Worm (Caenorhabditis elegans) whole organism, late embryonic: ENCODE measurements around the gene egl-38.

Experiments used
- C08G9.2 ChIP-seq: sonication (generic microtip); optimal IDR thresholded peaks from 2 replicates; lab custom pipeline; 2016; ENCODE audit warnings: mild to moderate bottlenecking, missing genetic modification characterization, moderate library complexity, missing compliant biosample characterization
- F13H6.1 ChIP-seq: sonication (generic microtip); optimal IDR thresholded peaks from 2 replicates; lab custom pipeline; 2016; ENCODE audit warnings: missing genetic modification characterization, missing compliant biosample characterization
- Y22D7AL.16 ChIP-seq: sonication (generic microtip); optimal IDR thresholded peaks from 2 replicates; lab custom pipeline; 2016; ENCODE audit warnings: missing genetic modification characterization, missing compliant biosample characterization
- ceh-14 ChIP-seq: sonication (generic microtip); optimal IDR thresholded peaks from 2 replicates; lab custom pipeline; 2016; ENCODE audit warnings: missing genotype, missing genetic modification characterization, missing compliant biosample characterization
- ceh-2 ChIP-seq: sonication (generic microtip); optimal IDR thresholded peaks from 2 replicates; lab custom pipeline; 2016; ENCODE audit warnings: missing genotype, missing genetic modification characterization, missing compliant biosample characterization
- ceh-22 ChIP-seq: sonication (generic microtip); optimal IDR thresholded peaks from 2 replicates; lab custom pipeline; 2017; ENCODE audit warnings: missing biosample characterization, missing genetic modification characterization
- ceh-24 ChIP-seq: sonication (generic microtip); optimal IDR thresholded peaks from 2 replicates; lab custom pipeline; 2016; ENCODE audit warnings: mild to moderate bottlenecking, missing genetic modification characterization, missing compliant biosample characterization
- ceh-30 ChIP-seq: fragments of 150-350 bp; optimal IDR thresholded peaks from 2 replicates; lab custom pipeline; 2014; ENCODE audit warnings: missing biosample characterization, missing genetic modification characterization
- ceh-34 ChIP-seq: sonication (generic microtip); optimal IDR thresholded peaks from 2 replicates; lab custom pipeline; 2016; ENCODE audit warnings: mild to moderate bottlenecking, missing genetic modification characterization, missing compliant biosample characterization
- ceh-48 ChIP-seq: sonication (generic microtip); optimal IDR thresholded peaks from 2 replicates; lab custom pipeline; 2016; ENCODE audit warnings: missing genetic modification characterization, inconsistent platforms, missing compliant biosample characterization
- ceh-9 ChIP-seq: sonication (generic microtip); optimal IDR thresholded peaks from 2 replicates; lab custom pipeline; 2016; ENCODE audit warnings: mild to moderate bottlenecking, missing genetic modification characterization, inconsistent platforms, missing compliant biosample characterization
- elt-2 ChIP-seq: sonication (generic microtip); optimal IDR thresholded peaks from 2 replicates; lab custom pipeline; 2016; ENCODE audit warnings: missing genetic modification reagents, missing genetic modification characterization, missing compliant biosample characterization
- elt-4 ChIP-seq: sonication (generic microtip); optimal IDR thresholded peaks from 2 replicates; lab custom pipeline; 2016; ENCODE audit warnings: missing genetic modification characterization, missing compliant biosample characterization
- gmeb-2 ChIP-seq: sonication (generic microtip); optimal IDR thresholded peaks from 2 replicates; lab custom pipeline; 2016; ENCODE audit warnings: missing genetic modification characterization, inconsistent platforms, missing compliant biosample characterization
- hlh-13 ChIP-seq: fragments of 200-800 bp; sonication (Bioruptor generic); optimal IDR thresholded peaks from 2 replicates; lab custom pipeline; 2018; ENCODE audit warnings: mild to moderate bottlenecking, missing genetic modification characterization, missing compliant biosample characterization
- hlh-6 ChIP-seq: sonication (generic microtip); optimal IDR thresholded peaks from 2 replicates; lab custom pipeline; 2016; ENCODE audit warnings: missing genotype, missing genetic modification characterization, missing compliant biosample characterization
- hlh-8 ChIP-seq: sonication (generic microtip); optimal IDR thresholded peaks from 2 replicates; lab custom pipeline; 2016; ENCODE audit warnings: missing genotype, missing genetic modification characterization, missing compliant biosample characterization
- lin-11 ChIP-seq: fragments of 200-800 bp; sonication (Bioruptor generic); optimal IDR thresholded peaks from 2 replicates; lab custom pipeline; 2018; ENCODE audit warnings: mild to moderate bottlenecking, missing genetic modification characterization, missing compliant biosample characterization
- nfya-1 ChIP-seq: sonication (generic microtip); optimal IDR thresholded peaks from 2 replicates; lab custom pipeline; 2017; ENCODE audit warnings: missing genetic modification characterization, mild to moderate bottlenecking, missing compliant biosample characterization, antibody characterized with exemption, moderate library complexity
- nhr-11 ChIP-seq: fragments of 150-350 bp; optimal IDR thresholded peaks from 2 replicates; lab custom pipeline; 2014; ENCODE audit warnings: missing biosample characterization, missing genetic modification characterization
- nhr-232 ChIP-seq: sonication (generic microtip); optimal IDR thresholded peaks from 2 replicates; lab custom pipeline; 2016; ENCODE audit warnings: missing genetic modification characterization, missing compliant biosample characterization
- pag-3 ChIP-seq: sonication (generic microtip); optimal IDR thresholded peaks from 2 replicates; lab custom pipeline; 2016; ENCODE audit warnings: missing compliant biosample characterization, missing genetic modification characterization, borderline replicate concordance
- pqm-1 ChIP-seq: sonication (generic microtip); optimal IDR thresholded peaks from 2 replicates; lab custom pipeline; 2016; ENCODE audit warnings: missing genetic modification characterization, missing compliant biosample characterization
- ref-2 ChIP-seq: sonication (generic microtip); optimal IDR thresholded peaks from 2 replicates; lab custom pipeline; 2016; ENCODE audit warnings: missing genetic modification characterization, missing compliant biosample characterization
- rnt-1 ChIP-seq: sonication (generic microtip); optimal IDR thresholded peaks from 2 replicates; lab custom pipeline; 2016; ENCODE audit warnings: missing genetic modification characterization, missing compliant biosample characterization
- sdc-2 ChIP-seq: sonication (generic microtip); optimal IDR thresholded peaks from 2 replicates; lab custom pipeline; 2016; ENCODE audit warnings: missing genotype, missing genetic modification characterization, missing compliant biosample characterization
- sox-4 ChIP-seq: sonication (generic microtip); optimal IDR thresholded peaks from 2 replicates; lab custom pipeline; 2017; ENCODE audit warnings: mild to moderate bottlenecking, missing genetic modification characterization, inconsistent platforms, missing compliant biosample characterization
- syd-9 ChIP-seq: sonication (generic microtip); optimal IDR thresholded peaks from 2 replicates; lab custom pipeline; 2016; ENCODE audit warnings: mild to moderate bottlenecking, missing genetic modification characterization, moderate library complexity, missing compliant biosample characterization
- unc-3 ChIP-seq, 2 experiments: fragments of 200-800 bp in 1 of 2; sonication (Bioruptor generic) in 1 of 2; sonication (generic microtip) in 1 of 2; conservative IDR thresholded peaks in 1 of 2; optimal IDR thresholded peaks in 1 of 2; 2 replicates each; pipeline versions ENCODE4 v1.3.6 to Lab custom; 2016 to 2022; ENCODE audit warnings: missing compliant biosample characterization in 2 of 2, missing genetic modification characterization in 2 of 2, missing genetic modification reagents in 1 of 2
- unc-42 ChIP-seq: sonication (generic microtip); optimal IDR thresholded peaks from 2 replicates; lab custom pipeline; 2016; ENCODE audit warnings: missing genotype, missing genetic modification characterization, missing compliant biosample characterization
- unc-55 ChIP-seq: sonication (generic microtip); optimal IDR thresholded peaks from 2 replicates; lab custom pipeline; 2017; ENCODE audit warnings: missing biosample characterization, missing genetic modification reagents, missing genetic modification characterization
- zip-5 ChIP-seq: sonication (generic microtip); optimal IDR thresholded peaks from 2 replicates; lab custom pipeline; 2016; ENCODE audit warnings: missing genetic modification characterization, missing compliant biosample characterization

egl-38 gene

ce11 chrIV:10151439-10151997 is 41.2 kb upstream of the egl-38 start, which contains the start of gene copg-1:
Gene copg-1, plus strand, starts transcription at chrIV:10151947.
- TF ChIP-seq syd-9 (no peak), ref-2 (tag; lab: Kevin White, UChicago) (no peak), zip-5 (tag; lab: Kevin White, UChicago) (no peak), hlh-8 (tag; lab: Kevin White, UChicago) (no peak), ceh-14 (tag; lab: Kevin White, UChicago) (no peak), unc-42 (tag; lab: Kevin White, UChicago) (peak; percentile 84), nfya-1 (tag; lab: Kevin White, UChicago) (peak; percentile 28), ceh-24 (tag; lab: Kevin White, UChicago) (no peak), pqm-1 (tag; lab: Kevin White, UChicago) (no peak), hlh-6 (tag; lab: Kevin White, UChicago) (no peak)
- TF ChIP-seq, all 69 proteins: peak for 2

- TF ChIP-seq gmeb-2 (tag; lab: Kevin White, UChicago), result no peak
- TF ChIP-seq ceh-48 (tag; lab: Kevin White, UChicago), result no peak
- TF ChIP-seq ceh-34 (tag; lab: Kevin White, UChicago), result peak; percentile 15
- TF ChIP-seq unc-42 (tag; lab: Kevin White, UChicago), result peak; percentile 29
- no peak for TF ChIP-seq ceh-24 (tag; lab: Kevin White, UChicago)
Measured at ce11 chrIV:10150552-10151004, 40.3 kb upstream of the egl-38 start, which contains the start of gene tsp-12. Gene tsp-12, minus strand, starts transcription at chrIV:10150602.

ce11 chrIV:10148938-10149337 is 38.6 kb upstream of the egl-38 start, which contains the start of gene pigs-1:
Gene pigs-1, minus strand, starts transcription at chrIV:10149038.
- no peak for TF ChIP-seq ref-2 (tag; lab: Kevin White, UChicago)
- TF ChIP-seq unc-55 (GFP tag; lab: Kevin White, UChicago), result no peak
- no peak for TF ChIP-seq ceh-24 (tag; lab: Kevin White, UChicago)
- no peak for TF ChIP-seq pag-3
- no peak for TF ChIP-seq ceh-22 (tag; lab: Kevin White, UChicago)
- TF ChIP-seq Y22D7AL.16 (tag; lab: Kevin White, UChicago), result no peak
- no peak for TF ChIP-seq sox-4 (tag; lab: Kevin White, UChicago)
- TF ChIP-seq ceh-30 (tag; lab: Kevin White, UChicago), result no peak
- no peak for TF ChIP-seq zip-5 (tag; lab: Kevin White, UChicago)
- no peak for TF ChIP-seq sdc-2 (tag; lab: Kevin White, UChicago)
- TF ChIP-seq rnt-1, result no peak
- TF ChIP-seq elt-2 (tag; lab: Kevin White, UChicago), result no peak
- TF ChIP-seq C08G9.2 (tag; lab: Kevin White, UChicago), result no peak
- TF ChIP-seq F13H6.1 (tag; lab: Kevin White, UChicago), result no peak
- no peak for TF ChIP-seq hlh-6 (tag; lab: Kevin White, UChicago)
- no peak for TF ChIP-seq ceh-34 (tag; lab: Kevin White, UChicago)
- TF ChIP-seq ceh-2 (tag; lab: Kevin White, UChicago), result no peak
- TF ChIP-seq ceh-9 (tag; lab: Kevin White, UChicago), result no peak

ce11 chrIV:10146885-10147284 is 36.6 kb upstream of the egl-38 start, which contains the start of gene T14G10.8:
Gene T14G10.8, minus strand, starts transcription at chrIV:10146985.
- TF ChIP-seq nhr-11 (no peak), hlh-8 (tag; lab: Kevin White, UChicago) (no peak), syd-9 (no peak), unc-3 (GFP tag; conservative IDR thresholded peaks at IDR 0.05; lab: Robert Waterston, UW) (no peak), unc-3 (tag; optimal IDR thresholded peaks at IDR 0.05; lab: Kevin White, UChicago) (no peak), ceh-48 (tag; lab: Kevin White, UChicago) (no peak), F13H6.1 (tag; lab: Kevin White, UChicago) (no peak), hlh-6 (tag; lab: Kevin White, UChicago) (no peak), nfya-1 (tag; lab: Kevin White, UChicago) (no peak), hlh-13 (GFP tag; lab: Kevin White, UChicago) (no peak), lin-11 (tag; lab: Kevin White, UChicago) (no peak), nhr-232 (tag; lab: Kevin White, UChicago) (no peak), elt-4 (tag; lab: Kevin White, UChicago) (no peak)
